Worm (Caenorhabditis elegans): ENCODE measurements around the gene memi-1.

ce11 chrIV:4748408-4749105 lies 11.7 kb downstream of the memi-1 start, which contains the start of gene cyc-2.1:
- TF ChIP-seq elt-2 (tag; optimal IDR thresholded peaks at IDR 0.05) (peak; percentile 73), zag-1 (tag; optimal IDR thresholded peaks at IDR 0.05) (no peak), R02D3.7 (tag; optimal IDR thresholded peaks at IDR 0.05) (peak; percentile 67), nhr-77 (tag; optimal IDR thresholded peaks at IDR 0.05) (peak; percentile 61), nhr-28 (tag; optimal IDR thresholded peaks at IDR 0.05) (no peak), nhr-12 (tag; optimal IDR thresholded peaks at IDR 0.05) (no peak), egl-27 (tag; optimal IDR thresholded peaks at IDR 0.05) (no peak), pha-4 (tag; optimal IDR thresholded peaks at IDR 0.05) (peak; percentile 54), mdl-1 (tag; optimal IDR thresholded peaks at IDR 0.05) (no peak)
